Fruit fly (Drosophila melanogaster): ENCODE results near the gene Muc68E.

Gene Muc68E

DNA sequence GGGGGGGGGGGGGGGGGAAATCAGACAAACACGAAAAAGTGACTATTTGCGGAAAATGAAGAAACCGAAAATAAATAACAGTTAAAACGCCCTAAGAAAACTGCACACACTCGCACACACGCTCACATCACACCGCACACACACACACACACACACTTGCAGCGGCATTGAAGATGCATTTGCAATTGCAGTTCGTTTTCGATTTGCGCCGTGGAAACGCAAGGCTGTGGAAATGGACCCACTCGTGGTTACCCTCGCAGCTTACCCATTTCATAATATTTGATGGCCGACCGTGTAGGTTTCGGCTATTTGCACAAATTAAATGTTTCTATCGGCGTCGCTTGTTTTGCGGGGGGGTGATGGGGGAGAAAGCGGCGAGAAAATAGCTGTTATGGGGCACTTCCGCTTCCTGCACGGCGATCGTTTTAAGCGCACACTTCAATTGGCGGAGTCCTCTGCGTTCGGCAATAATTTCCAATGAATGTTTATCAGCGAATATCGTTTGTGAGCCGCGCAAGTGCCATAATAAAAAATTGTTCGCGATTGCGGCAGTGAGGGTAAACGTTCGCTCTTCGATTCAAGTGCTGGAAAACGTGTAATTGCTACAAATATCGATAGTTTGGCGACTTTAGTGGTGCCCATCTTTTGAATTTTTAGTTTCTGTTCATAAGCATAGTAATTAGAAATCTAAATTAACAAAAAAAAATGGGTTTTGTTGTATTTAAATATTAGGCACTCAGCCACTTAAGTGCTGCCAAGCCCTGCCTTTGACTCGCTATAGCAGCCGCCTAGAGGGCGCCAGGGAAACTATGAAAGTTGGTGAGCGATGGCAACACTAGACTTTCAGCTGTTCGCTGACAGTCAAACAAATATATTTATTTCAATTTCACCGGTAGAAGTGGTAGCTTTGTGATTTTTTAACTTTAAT, 29.8 kb upstream of the Muc68E start, which contains the start of the genes Pop2 and CG6928 (continued):
- TF ChIP-seq sv (GFP tag; optimal IDR thresholded peaks at IDR 0.05): peak; percentile 75
- TF ChIP-seq Jra (GFP tag; optimal IDR thresholded peaks at IDR 0.05): peak; percentile 71
- TF ChIP-seq Hnf4 (GFP tag; optimal IDR thresholded peaks at IDR 0.05): peak; percentile 85
- TF ChIP-seq br (GFP tag; optimal IDR thresholded peaks at IDR 0.05): peak; percentile 68
- TF ChIP-seq brk (GFP tag; optimal IDR thresholded peaks at IDR 0.05): no peak
- TF ChIP-seq dmrt93B (GFP tag; optimal IDR thresholded peaks at IDR 0.05): peak; percentile 34
- no peak for TF ChIP-seq CrebA (GFP tag; optimal IDR thresholded peaks at IDR 0.05; ENCODE audit: borderline replicate concordance)

DNA sequence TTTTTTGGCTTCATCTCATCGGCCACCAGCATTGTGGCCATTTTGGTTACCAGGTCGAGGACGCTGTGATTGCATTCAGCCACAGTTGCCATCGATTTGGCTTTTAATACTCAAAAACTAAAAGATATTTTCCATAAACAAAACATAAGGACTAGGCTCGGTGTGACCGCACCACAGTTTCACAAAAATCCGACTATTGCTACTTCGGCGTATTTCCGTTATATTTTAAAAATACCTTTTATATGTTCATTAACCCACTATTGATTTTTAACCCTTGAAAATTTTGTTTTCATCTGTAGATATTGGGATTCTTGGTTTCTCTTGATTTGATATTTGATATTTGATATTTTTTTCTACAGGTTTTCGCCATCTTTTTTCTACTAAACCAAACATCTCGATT, 25.2 kb upstream of the Muc68E start, which contains the start of gene Grip163:
Gene Grip163 (minus strand): TSS at position 180 of the 400 bp plus-strand sequence.
- no peak for TF ChIP-seq jim (GFP tag; optimal IDR thresholded peaks at IDR 0.05)
- TF ChIP-seq fru (GFP tag; optimal IDR thresholded peaks at IDR 0.05): no peak

DNA sequence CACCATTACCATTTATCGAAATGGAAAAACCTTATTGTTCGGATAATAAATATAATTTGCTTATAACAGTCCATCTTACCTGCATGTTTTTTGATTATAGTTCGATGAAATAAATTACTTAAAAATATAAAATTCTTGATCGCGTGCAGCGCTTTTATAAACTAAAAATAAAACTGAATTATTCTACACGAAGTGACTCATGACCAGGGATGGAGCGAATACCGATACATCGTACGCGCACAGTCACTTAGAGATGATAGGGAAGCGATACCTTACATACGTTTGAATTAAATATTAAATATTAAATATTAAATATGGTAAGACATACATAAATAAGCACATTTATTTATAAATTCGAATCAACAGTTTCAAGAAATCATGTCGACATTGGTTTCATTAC, 20.2 kb upstream of the Muc68E start, which contains the start of gene viaf:
Gene viaf (minus strand): TSS at position 220 of the 400 bp plus-strand sequence.
- TF ChIP-seq foxo (GFP tag; optimal IDR thresholded peaks at IDR 0.05) (peak in 1 of 2 experiments; percentile 40), Dif (GFP tag; optimal IDR thresholded peaks at IDR 0.05; ENCODE audit: partially characterized antibody) (no peak), ey (GFP tag; optimal IDR thresholded peaks at IDR 0.05) (no peak), tai (GFP tag; optimal IDR thresholded peaks at IDR 0.05) (no peak), pan (optimal IDR thresholded peaks at IDR 0.05) (no peak), Rel (GFP tag; optimal IDR thresholded peaks at IDR 0.05) (no peak), Rel (tag; optimal IDR thresholded peaks at IDR 0.05) (no peak), lola (GFP tag; optimal IDR thresholded peaks at IDR 0.05) (no peak), woc (GFP tag; optimal IDR thresholded peaks at IDR 0.05) (no peak), N (GFP tag; optimal IDR thresholded peaks at IDR 0.05) (no peak), Vsx2 (GFP tag; optimal IDR thresholded peaks at IDR 0.05; ENCODE audit: partially characterized antibody) (no peak), fru (GFP tag; optimal IDR thresholded peaks at IDR 0.05) (no peak), Abd-B (GFP tag; optimal IDR thresholded peaks at IDR 0.05) (no peak), OdsH (GFP tag; optimal IDR thresholded peaks at IDR 0.05) (peak; percentile 10), usp (GFP tag; optimal IDR thresholded peaks at IDR 0.05) (no peak), rgr (GFP tag; optimal IDR thresholded peaks at IDR 0.05) (peak; percentile 61), jim (GFP tag; optimal IDR thresholded peaks at IDR 0.05) (no peak), CrebA (GFP tag; optimal IDR thresholded peaks at IDR 0.05; ENCODE audit: borderline replicate concordance) (no peak), Hr78 (GFP tag; optimal IDR thresholded peaks at IDR 0.05) (no peak), Dfd (GFP tag; optimal IDR thresholded peaks at IDR 0.05) (no peak), psq (GFP tag; optimal IDR thresholded peaks at IDR 0.05) (no peak), CG9705 (GFP tag; optimal IDR thresholded peaks at IDR 0.05) (no peak), sv (GFP tag; optimal IDR thresholded peaks at IDR 0.05) (peak; percentile 2), Jra (GFP tag; optimal IDR thresholded peaks at IDR 0.05) (peak; percentile 81), Hr83 (GFP tag; optimal IDR thresholded peaks at IDR 0.05; ENCODE audit: poor library complexity, severe bottlenecking) (peak; percentile 39), dl (GFP tag; optimal IDR thresholded peaks at IDR 0.05; ENCODE audit: insufficient read depth in 1 of 2, partially characterized antibody in 2 of 2) (no peak), brk (GFP tag; optimal IDR thresholded peaks at IDR 0.05) (no peak), Sp1 (GFP tag; optimal IDR thresholded peaks at IDR 0.05) (no peak), HLH106 (tag; optimal IDR thresholded peaks at IDR 0.05) (peak; percentile 49), sage (GFP tag; optimal IDR thresholded peaks at IDR 0.05) (peak; percentile 43), br (GFP tag; optimal IDR thresholded peaks at IDR 0.05) (no peak), dsf (GFP tag; optimal IDR thresholded peaks at IDR 0.05; ENCODE audit: borderline replicate concordance) (no peak), Myc (optimal IDR thresholded peaks at IDR 0.05) (no peak), Mio (GFP tag; optimal IDR thresholded peaks at IDR 0.05) (no peak), CG32264 (GFP tag; optimal IDR thresholded peaks at IDR 0.05) (no peak), dmrt93B (GFP tag; optimal IDR thresholded peaks at IDR 0.05) (no peak), Hnf4 (GFP tag; optimal IDR thresholded peaks at IDR 0.05) (no peak), h (GFP tag; optimal IDR thresholded peaks at IDR 0.05) (no peak), GATAd (GFP tag; optimal IDR thresholded peaks at IDR 0.05) (no peak)

Measured in whole organism, wandering third instar larva.